Worm (Caenorhabditis elegans) whole organism, midembryonic: ENCODE measurements around the gene ndab-1.
A peak's percentile ranks its signal among the peaks of the same experiment; 100 is the strongest.

Experiments used
- T22C8.4 ChIP-seq: fragments of 200-800 bp; sonication (Bioruptor generic); IDR thresholded peaks from 2 replicates; pipeline ENCODE4 v1.3.6; 2022; ENCODE audit warnings: missing genetic modification characterization, missing compliant biosample characterization
- cog-1 ChIP-seq: sonication (generic microtip); optimal IDR thresholded peaks from 2 replicates; lab custom pipeline; 2016; ENCODE audit warnings: missing genetic modification characterization, missing compliant biosample characterization
- flt-1 ChIP-seq: fragments of 200-800 bp; sonication (Bioruptor generic); IDR thresholded peaks from 2 replicates; pipeline ENCODE4 v1.3.6; 2022; ENCODE audit warnings: missing genetic modification characterization, missing compliant biosample characterization
- klf-2 ChIP-seq: fragments of 200-800 bp; sonication (Bioruptor generic); conservative IDR thresholded peaks from 2 replicates; pipeline ENCODE4 v1.3.6; 2022; ENCODE audit warnings: missing genetic modification reagents, missing genetic modification characterization, missing compliant biosample characterization
- med-1 ChIP-seq: sonication (generic microtip); optimal IDR thresholded peaks from 2 replicates; lab custom pipeline; 2017; ENCODE audit warnings: missing genetic modification characterization, mild to moderate bottlenecking, missing compliant biosample characterization, antibody characterized with exemption, missing genetic modification reagents; ENCODE audit not compliant: insufficient read depth
- ref-1 ChIP-seq: fragments of 200-800 bp; sonication (Bioruptor generic); conservative IDR thresholded peaks from 2 replicates; pipeline ENCODE4 v1.3.6; 2022; ENCODE audit warnings: missing genetic modification reagents, missing genetic modification characterization, missing compliant biosample characterization
- tab-1 ChIP-seq: fragments of 200-800 bp; sonication (Bioruptor generic); IDR thresholded peaks from 2 replicates; pipeline ENCODE4 v1.3.6; 2022; ENCODE audit warnings: missing genetic modification characterization, missing compliant biosample characterization
- ztf-23 ChIP-seq: fragments of 200-800 bp; sonication (Bioruptor generic); IDR thresholded peaks from 2 replicates; pipeline ENCODE4 v1.3.6; 2022; ENCODE audit warnings: missing genetic modification reagents, missing genetic modification characterization, missing compliant biosample characterization
- ztf-29 ChIP-seq: fragments of 200-800 bp; sonication (Bioruptor generic); IDR thresholded peaks from 2 replicates; pipeline ENCODE4 v1.3.6; 2022; ENCODE audit warnings: missing genetic modification reagents, missing genetic modification characterization, missing compliant biosample characterization

The ndab-1 gene

DNA sequence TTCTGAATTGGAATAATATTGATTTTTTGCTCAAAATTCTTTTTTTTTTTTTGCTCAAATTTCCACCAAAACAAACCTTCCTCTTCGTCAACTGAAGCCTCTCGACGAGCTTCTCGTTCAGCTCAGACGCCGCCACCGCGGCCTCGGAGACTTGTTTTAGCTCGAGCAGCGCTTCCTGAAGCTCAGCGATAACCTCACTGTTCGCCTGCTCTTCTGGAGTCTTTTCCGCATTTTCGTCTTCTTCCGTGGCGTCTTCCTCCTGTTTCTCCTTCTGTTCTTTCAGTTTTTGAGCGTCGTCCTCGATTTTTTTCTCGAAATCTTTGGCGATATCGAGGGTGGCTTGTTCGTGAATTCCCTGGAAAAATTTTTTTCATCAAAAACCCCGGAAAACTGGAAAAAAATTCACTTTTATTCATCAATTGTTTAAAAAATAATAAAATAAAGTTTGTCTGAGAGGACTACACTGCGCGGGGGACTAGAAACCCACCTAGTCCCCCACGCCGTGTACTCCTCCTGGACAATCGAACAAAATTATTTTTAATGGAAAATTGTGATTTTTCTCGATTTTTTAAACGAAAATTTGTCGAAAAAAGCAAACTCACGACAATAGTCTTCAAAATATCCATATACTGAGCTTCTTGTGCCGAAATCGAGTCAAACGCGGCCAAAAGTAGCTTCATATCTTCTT, 30.7 kb upstream of the ndab-1 start:
- TF ChIP-seq klf-2 (GFP tag; lab: Robert Waterston, UW): peak; percentile 54; the same call in 1 of the 2 replicates
- peak; percentile 76 for TF ChIP-seq flt-1 (GFP tag; lab: Robert Waterston, UW)
- TF ChIP-seq cog-1 (tag; lab: Kevin White, UChicago): peak; percentile 10
- peak; percentile 22; the same call in 1 of the 2 replicates for TF ChIP-seq ztf-29
- TF ChIP-seq tab-1 (GFP tag; lab: Robert Waterston, UW): no peak
- TF ChIP-seq ref-1 (GFP tag; lab: Robert Waterston, UW): no peak
- 0 out of 2 replicates have a peak, but pooled peaks have one; percentile 32 for TF ChIP-seq ztf-23 (GFP tag; lab: Robert Waterston, UW)
- TF ChIP-seq T22C8.4 (GFP tag; lab: Robert Waterston, UW): peak; percentile 62
- TF ChIP-seq med-1 (GFP tag; lab: Kevin White, UChicago): no peak

DNA sequence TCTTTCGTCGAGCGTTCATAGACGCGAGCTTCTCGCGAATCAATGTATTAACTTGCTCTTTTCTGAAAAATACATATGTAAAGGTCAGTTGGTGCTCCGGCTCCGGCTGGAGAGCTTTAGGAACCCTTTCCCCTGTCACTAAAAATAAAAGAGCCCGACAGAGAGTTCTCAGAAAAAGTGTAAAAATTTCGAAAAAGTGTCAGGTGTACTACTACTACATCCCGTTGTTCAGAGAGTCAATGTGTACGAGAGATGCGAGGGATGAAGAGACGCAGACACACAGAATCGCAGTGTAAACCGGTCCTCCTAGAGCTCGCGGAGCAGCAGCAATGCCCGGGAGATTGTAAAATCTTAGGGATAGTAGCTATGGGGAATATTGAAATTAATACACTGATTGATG, 27.2 kb upstream of the ndab-1 start:
- TF ChIP-seq cog-1 (tag; lab: Kevin White, UChicago): peak; percentile 50
- no peak for TF ChIP-seq ztf-23 (GFP tag; lab: Robert Waterston, UW)

DNA sequence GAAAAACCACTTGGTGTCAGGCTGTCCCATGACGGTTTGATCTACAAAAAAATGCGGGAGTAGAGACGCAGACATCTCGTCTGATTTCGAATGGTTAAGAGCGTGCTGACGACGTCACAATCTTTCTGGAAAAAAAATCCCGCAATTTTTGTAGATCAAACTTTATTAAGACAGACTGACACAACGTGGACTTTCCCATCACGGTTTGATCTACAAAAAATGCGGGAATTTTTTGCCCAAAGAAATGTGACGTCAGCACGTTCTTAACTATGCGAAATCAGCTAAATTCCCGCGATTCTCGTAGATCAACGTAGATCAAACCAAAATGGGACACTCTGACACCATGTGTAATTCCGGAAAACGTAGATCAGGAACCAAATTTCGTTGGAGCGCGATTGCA, 23.0 kb upstream of the ndab-1 start:
- TF ChIP-seq med-1 (GFP tag; lab: Kevin White, UChicago): no peak
- TF ChIP-seq flt-1 (GFP tag; lab: Robert Waterston, UW): no peak
- no peak for TF ChIP-seq ztf-23 (GFP tag; lab: Robert Waterston, UW)
- no peak for TF ChIP-seq tab-1 (GFP tag; lab: Robert Waterston, UW)
- no peak for TF ChIP-seq cog-1 (tag; lab: Kevin White, UChicago)
- no peak for TF ChIP-seq ref-1 (GFP tag; lab: Robert Waterston, UW)
- TF ChIP-seq T22C8.4 (GFP tag; lab: Robert Waterston, UW): no peak
- no peak for TF ChIP-seq ztf-29
- TF ChIP-seq klf-2 (GFP tag; lab: Robert Waterston, UW): no peak

DNA sequence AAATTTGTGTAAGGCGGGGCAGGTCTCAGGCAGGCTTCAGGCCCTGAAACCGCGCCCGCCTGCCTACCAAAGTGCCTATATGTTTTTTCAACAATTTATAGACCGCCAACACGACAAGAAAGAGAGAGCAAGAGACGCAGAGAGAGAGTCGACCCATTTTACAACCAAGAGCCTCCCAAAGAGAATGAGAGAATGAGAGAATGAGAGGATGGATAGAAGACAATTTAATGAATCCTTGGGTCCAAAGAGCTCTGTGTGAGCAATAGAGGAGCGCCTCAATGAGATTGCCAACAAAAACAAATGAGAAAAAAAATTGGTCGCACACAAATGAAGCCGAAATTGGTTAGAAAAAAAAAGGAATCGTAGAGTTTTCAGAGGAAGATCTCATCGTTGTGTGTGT, 22.4 kb upstream of the ndab-1 start:
- TF ChIP-seq flt-1 (GFP tag; lab: Robert Waterston, UW) (no peak), ztf-23 (GFP tag; lab: Robert Waterston, UW) (no peak), tab-1 (GFP tag; lab: Robert Waterston, UW) (no peak), klf-2 (GFP tag; lab: Robert Waterston, UW) (no peak), ref-1 (GFP tag; lab: Robert Waterston, UW) (no peak), ztf-29 (no peak), cog-1 (tag; lab: Kevin White, UChicago) (no peak), med-1 (GFP tag; lab: Kevin White, UChicago) (no peak)

DNA sequence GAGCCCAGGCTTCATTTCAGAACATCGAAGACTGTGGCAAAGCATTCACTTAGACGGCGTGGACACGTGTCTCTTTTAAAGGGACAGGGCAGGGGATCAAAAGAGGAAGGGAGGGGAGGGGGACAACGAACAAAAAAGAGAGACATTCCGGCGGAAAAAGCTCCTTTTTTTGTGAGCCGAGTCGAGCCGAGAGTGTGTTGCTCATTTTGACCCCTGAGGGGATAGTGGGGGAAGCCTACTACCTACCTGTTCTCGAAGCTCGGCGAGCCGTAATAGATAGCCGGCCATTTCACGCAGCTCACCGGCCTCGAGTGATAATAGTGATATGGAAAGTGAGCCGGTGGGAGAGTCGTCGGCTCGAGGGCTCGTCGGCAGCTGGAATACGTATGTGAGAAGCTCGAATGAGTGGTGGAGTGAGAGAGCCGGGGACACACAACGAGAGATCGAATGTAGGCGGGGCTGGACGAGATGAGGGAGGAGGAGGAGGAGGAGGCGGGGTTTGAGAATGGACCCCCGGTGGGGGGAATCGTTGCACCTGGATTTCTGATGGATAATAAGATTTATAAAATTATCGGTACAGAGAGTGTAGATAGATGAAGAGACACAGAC, 21.3 kb upstream of the ndab-1 start:
- TF ChIP-seq klf-2 (GFP tag; lab: Robert Waterston, UW) (peak; percentile 15; the same call in 1 of the 2 replicates), flt-1 (GFP tag; lab: Robert Waterston, UW) (no peak)

DNA sequence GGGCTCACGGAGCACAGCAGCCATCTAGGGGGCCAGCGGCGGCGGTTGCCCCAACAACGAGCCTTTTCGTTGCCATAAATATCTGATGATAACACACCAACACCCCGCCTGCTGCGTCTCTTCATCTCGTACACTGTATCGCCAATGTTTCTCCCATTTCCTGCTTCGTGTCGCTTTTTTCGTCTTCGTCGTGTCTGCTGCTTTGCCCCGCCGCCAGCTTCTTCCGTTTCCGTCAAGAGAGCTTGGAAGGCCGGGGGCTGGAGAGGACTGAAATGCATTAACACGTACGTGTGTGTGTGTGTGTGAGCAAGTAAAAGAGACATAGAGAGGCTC, 20.4 kb upstream of the ndab-1 start:
- TF ChIP-seq flt-1 (GFP tag; lab: Robert Waterston, UW) (peak; percentile 51; the same call in 1 of the 2 replicates), T22C8.4 (GFP tag; lab: Robert Waterston, UW) (no peak)

DNA sequence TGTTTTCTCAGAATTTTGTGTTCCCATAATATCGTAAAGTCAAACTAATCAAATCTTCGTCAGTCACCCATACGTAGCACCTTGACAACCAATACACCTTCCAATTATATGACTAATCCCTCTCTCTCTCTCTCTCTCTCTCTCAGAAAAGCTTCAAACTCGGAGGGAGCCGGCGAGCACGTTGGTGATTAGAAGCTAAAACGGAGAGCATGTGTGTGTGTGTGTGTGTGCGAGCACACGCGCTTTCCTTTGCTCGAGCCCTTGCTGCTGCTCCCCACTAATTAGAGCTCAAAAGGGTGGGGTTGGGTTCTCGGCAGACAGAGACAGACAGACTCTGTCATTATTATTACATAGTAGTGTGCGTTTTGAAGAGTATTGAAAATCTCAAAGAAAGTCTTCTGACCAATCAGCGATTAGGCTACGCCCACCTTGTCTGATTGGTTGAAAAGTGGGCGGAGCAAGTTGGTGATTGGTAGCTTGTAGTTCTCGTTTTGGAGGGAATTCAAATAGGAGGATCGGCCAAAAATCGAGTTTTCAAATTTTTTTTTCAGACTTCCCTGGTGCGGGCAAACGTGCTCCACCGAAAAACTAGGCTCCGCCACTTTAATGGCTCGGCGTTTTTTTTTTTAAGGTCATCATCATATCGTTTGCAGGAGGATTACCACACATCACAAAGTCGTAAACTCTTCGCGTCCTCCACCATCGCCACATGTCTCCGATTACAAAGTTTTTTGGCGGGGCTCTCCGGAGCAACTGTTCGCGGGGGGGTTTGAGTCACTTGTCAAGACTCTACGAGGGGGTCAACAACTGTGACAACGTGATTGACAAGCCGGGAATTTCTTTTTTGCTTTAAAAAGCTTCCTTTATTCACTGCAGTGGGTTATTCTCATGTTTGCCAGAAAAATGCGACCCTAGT, 19.8 kb upstream of the ndab-1 start:
- no peak for TF ChIP-seq tab-1 (GFP tag; lab: Robert Waterston, UW)
- TF ChIP-seq med-1 (GFP tag; lab: Kevin White, UChicago): no peak
- no peak for TF ChIP-seq cog-1 (tag; lab: Kevin White, UChicago)
- no peak for TF ChIP-seq klf-2 (GFP tag; lab: Robert Waterston, UW)
- TF ChIP-seq T22C8.4 (GFP tag; lab: Robert Waterston, UW): no peak
- TF ChIP-seq flt-1 (GFP tag; lab: Robert Waterston, UW): no peak
- TF ChIP-seq ref-1 (GFP tag; lab: Robert Waterston, UW): no peak
- TF ChIP-seq ztf-29: no peak
- TF ChIP-seq ztf-23 (GFP tag; lab: Robert Waterston, UW): no peak

DNA sequence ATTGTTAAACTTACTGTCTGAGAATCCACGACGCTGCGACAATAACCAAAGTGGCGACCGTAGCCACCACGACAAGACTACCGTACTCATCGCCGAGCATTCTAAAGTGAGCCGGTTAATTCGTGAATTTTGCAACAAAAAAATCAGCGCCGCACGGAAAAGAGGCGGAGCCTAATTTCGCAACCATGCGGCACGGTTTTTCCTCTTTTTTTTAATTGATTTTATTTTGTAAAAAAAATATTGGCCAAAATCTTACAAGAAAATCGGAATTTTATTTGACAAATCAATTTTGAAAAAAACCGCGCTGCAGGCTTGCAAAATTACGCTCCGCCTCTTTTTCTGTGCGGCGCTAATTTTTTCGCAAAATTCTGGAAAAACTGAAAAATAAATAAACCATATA, 18.0 kb upstream of the ndab-1 start, which contains the start of gene dolk-1:
TSS of gene dolk-1 (minus strand) at position 101 of the 400 bp plus-strand sequence.
- TF ChIP-seq ztf-23 (GFP tag; lab: Robert Waterston, UW): no peak
- TF ChIP-seq flt-1 (GFP tag; lab: Robert Waterston, UW): 0 out of 2 replicates have a peak, but pooled peaks have one; percentile 38

DNA sequence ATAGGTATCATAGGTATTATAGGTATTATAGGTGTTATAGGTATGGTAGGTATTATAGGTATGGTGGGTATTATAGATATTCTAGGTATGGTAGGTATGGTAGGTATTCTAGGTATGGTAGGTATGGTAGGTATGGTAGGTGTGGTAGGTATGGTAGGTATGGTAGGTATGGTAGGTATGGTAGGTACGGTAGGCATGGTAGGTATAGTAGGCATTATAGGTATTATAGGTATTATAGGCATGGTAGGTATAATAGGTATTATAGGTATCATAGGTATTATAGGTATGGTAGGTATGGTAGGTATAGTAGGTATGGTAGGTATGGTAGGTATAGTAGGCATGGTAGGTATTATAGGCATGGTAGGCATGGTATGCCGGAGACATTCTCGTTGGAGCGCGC, 16.4 kb upstream of the ndab-1 start:
- TF ChIP-seq klf-2 (GFP tag; lab: Robert Waterston, UW) (peak; percentile 52; the same call in 1 of the 2 replicates), cog-1 (tag; lab: Kevin White, UChicago) (no peak), ztf-23 (GFP tag; lab: Robert Waterston, UW) (no peak), T22C8.4 (GFP tag; lab: Robert Waterston, UW) (no peak), flt-1 (GFP tag; lab: Robert Waterston, UW) (no peak), tab-1 (GFP tag; lab: Robert Waterston, UW) (no peak), ref-1 (GFP tag; lab: Robert Waterston, UW) (peak; percentile 42; the same call in 1 of the 2 replicates), ztf-29 (no peak)
